Fruit fly (Drosophila melanogaster): ENCODE results near the gene CenG1A.

- no peak for TF ChIP-seq Smox (GFP tag; optimal IDR thresholded peaks at IDR 0.05)
- TF ChIP-seq CG16779 (tag; optimal IDR thresholded peaks at IDR 0.05): peak; percentile 38
- no peak for TF ChIP-seq Sox102F (GFP tag; optimal IDR thresholded peaks at IDR 0.05)
- TF ChIP-seq Eip93F (GFP tag; optimal IDR thresholded peaks at IDR 0.05): no peak
- TF ChIP-seq Ets96B (tag; optimal IDR thresholded peaks at IDR 0.05): peak; percentile 70
- peak; percentile 35 for TF ChIP-seq CG7368 (GFP tag; optimal IDR thresholded peaks at IDR 0.05)
- TF ChIP-seq Met (GFP tag; optimal IDR thresholded peaks at IDR 0.05): no peak
- no peak for TF ChIP-seq CG6854 (GFP tag; optimal IDR thresholded peaks at IDR 0.05)
- TF ChIP-seq eg (GFP tag; IDR thresholded peaks at IDR 0.05): peak; percentile 59; the same call in 2 of the 3 replicates
Measured at dm6 chr2L:13893439-13893838, 58.1 kb downstream of the CenG1A start.

All from whole organism, prepupa.